Worm (Caenorhabditis elegans): ENCODE measurements around the gene srz-94.

DNA sequence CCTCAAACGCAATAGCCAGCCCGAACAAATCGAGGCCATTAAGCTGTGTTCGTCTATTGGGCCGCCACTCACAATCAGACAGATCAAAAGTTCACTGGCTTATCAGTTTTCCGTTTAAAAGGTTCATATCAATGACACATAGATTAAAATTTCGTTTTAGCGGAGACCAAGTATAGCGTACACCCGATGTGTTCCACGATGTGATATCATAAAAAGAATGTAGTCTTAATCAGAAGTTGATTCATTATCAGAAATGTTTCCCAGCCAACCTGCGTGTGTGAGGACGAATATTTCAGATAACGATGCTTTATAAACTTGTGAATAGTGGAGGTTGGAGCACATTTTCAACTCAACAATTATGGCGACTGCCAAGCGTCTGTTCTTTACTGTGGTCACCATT, 21.7 kb downstream of the srz-94 start, which contains the start of gene clc-13:
- no peak for TF ChIP-seq zag-1 (tag; optimal IDR thresholded peaks at IDR 0.05)
- TF ChIP-seq nhr-11 (tag; optimal IDR thresholded peaks at IDR 0.05), result no peak
- TF ChIP-seq sma-9 (GFP tag; optimal IDR thresholded peaks at IDR 0.05), result peak; percentile 80
- TF ChIP-seq sma-9 (tag; optimal IDR thresholded peaks at IDR 0.05), result no peak
- no peak for TF ChIP-seq unc-62 (GFP tag; optimal IDR thresholded peaks at IDR 0.05)
